Worm (Caenorhabditis elegans) whole organism, late embryonic: ENCODE results near the gene H03G16.6.

Experiments used
- ceh-14 ChIP-seq: sonication (generic microtip); optimal IDR thresholded peaks from 2 replicates; lab custom pipeline; 2016; ENCODE audit warnings: missing genotype, missing genetic modification characterization, missing compliant biosample characterization
- ceh-9 ChIP-seq: sonication (generic microtip); optimal IDR thresholded peaks from 2 replicates; lab custom pipeline; 2016; ENCODE audit warnings: mild to moderate bottlenecking, missing genetic modification characterization, inconsistent platforms, missing compliant biosample characterization
- hlh-13 ChIP-seq: fragments of 200-800 bp; sonication (Bioruptor generic); optimal IDR thresholded peaks from 2 replicates; lab custom pipeline; 2018; ENCODE audit warnings: mild to moderate bottlenecking, missing genetic modification characterization, missing compliant biosample characterization

DNA sequence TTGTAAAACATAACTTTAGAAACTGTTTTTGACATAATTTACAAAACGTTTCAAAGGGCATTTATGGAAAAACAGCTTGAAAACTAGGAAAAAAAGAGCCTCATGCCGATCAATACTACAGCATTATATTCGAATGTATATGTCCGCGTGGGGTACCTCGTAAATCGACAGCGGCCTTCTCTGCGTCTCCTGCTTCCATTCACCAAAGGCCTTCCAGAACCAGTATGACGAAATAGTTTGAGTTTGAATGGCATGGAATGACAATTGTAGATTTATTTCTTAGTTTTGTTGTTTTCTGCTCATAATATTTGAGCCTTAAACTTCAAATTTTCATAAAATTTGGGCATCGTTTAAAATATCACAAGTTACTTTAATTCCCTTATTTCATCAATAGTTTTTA lies 7.1 kb upstream of the H03G16.6 start:
- TF ChIP-seq hlh-13 (GFP tag; lab: Kevin White, UChicago) (no peak), ceh-9 (no peak), ceh-14 (tag; lab: Kevin White, UChicago) (no peak)
